Worm (Caenorhabditis elegans) whole organism, L3 larva: Measurements from ENCODE around the gene F19C6.2.

Experiments used
- daf-12 ChIP-seq: fragments of 150-350 bp; optimal IDR thresholded peaks from 2 replicates; lab custom pipeline; 2014; ENCODE audit warnings: missing biosample characterization, missing genetic modification reagents, missing genetic modification characterization
- nhr-11 ChIP-seq: fragments of 150-350 bp; optimal IDR thresholded peaks from 2 replicates; lab custom pipeline; 2014; ENCODE audit warnings: missing biosample characterization, missing genetic modification characterization
- nhr-28 ChIP-seq: fragments of 150-350 bp; optimal IDR thresholded peaks from 2 replicates; lab custom pipeline; 2014; ENCODE audit warnings: missing biosample characterization, missing genetic modification characterization

ce11 chrX:10049160-10049559 lies 48.4 kb downstream of the F19C6.2 start, which contains the start of gene gnrr-3:
- TF ChIP-seq nhr-11 (tag; lab: Kevin White, UChicago) (no peak), daf-12 (tag; lab: Kevin White, UChicago) (no peak), nhr-28 (tag; lab: Kevin White, UChicago) (no peak)
